Fruit fly (Drosophila melanogaster) whole organism, pupa: ENCODE measurements around the gene CG14445.

Source experiments
- CG12605 ChIP-seq: fragments of 200-800 bp; sonication (Bioruptor generic); IDR thresholded peaks from 2 replicates; pipeline ENCODE4 v1.3.6; 2022; ENCODE audit warnings: missing biosample characterization, missing genetic modification characterization
- EcR ChIP-seq: fragments of 200-800 bp; sonication (Bioruptor generic); optimal IDR thresholded peaks from 3 replicates; lab custom pipeline; 2019; ENCODE audit warnings: missing biosample characterization, missing genetic modification characterization, mild to moderate bottlenecking, moderate library complexity, missing genetic modification reagents
- Pif1A ChIP-seq: fragments of 200-800 bp; sonication (Bioruptor generic); optimal IDR thresholded peaks from 3 replicates; lab custom pipeline; 2016; ENCODE audit warnings: missing biosample characterization, missing genetic modification characterization
- Snoo ChIP-seq: fragments of 200-800 bp; sonication (Bioruptor generic); optimal IDR thresholded peaks from 3 replicates; lab custom pipeline; 2017; ENCODE audit warnings: missing biosample characterization, mild to moderate bottlenecking, missing genetic modification characterization, inconsistent platforms
- fd96Ca ChIP-seq: fragments of 200-800 bp; sonication (Bioruptor generic); IDR thresholded peaks from 3 replicates; pipeline ENCODE4 v1.3.6; 2022; ENCODE audit warnings: missing biosample characterization, missing genetic modification characterization

- TF ChIP-seq CG12605 (GFP tag; lab: Robert Waterston, UW): no peak
- no peak for TF ChIP-seq Pif1A (GFP tag; lab: Kevin White, UChicago)
- TF ChIP-seq Snoo (tag; lab: Kevin White, UChicago): no peak
- no peak for TF ChIP-seq EcR
- TF ChIP-seq fd96Ca (GFP tag; lab: Robert Waterston, UW): no peak
These were observed 32.0 kb upstream of the CG14445 start for dm6 chrX:6205099-6205498.
